Fruit fly (Drosophila melanogaster): ENCODE measurements around the gene CG9630.

- TF ChIP-seq CG9139 (GFP tag; optimal IDR thresholded peaks at IDR 0.05): no peak
- no peak for TF ChIP-seq Smox (GFP tag; optimal IDR thresholded peaks at IDR 0.05)
- TF ChIP-seq Blimp-1 (GFP tag; optimal IDR thresholded peaks at IDR 0.05): no peak
- no peak for TF ChIP-seq cyc (GFP tag; optimal IDR thresholded peaks at IDR 0.05)
Observed at dm6 chr3R:8290940-8291339, 21.2 kb upstream of the CG9630 start, which contains the start of gene CG31464.
